Worm (Caenorhabditis elegans): ENCODE results near the gene C31H2.3.
A peak's percentile ranks its signal among the peaks of the same experiment; 100 is the strongest.

C31H2.3 gene

ce11 chrX:5116180-5116579 is 38.0 kb downstream of the C31H2.3 start:
- no peak for TF ChIP-seq sma-9 (GFP tag; optimal IDR thresholded peaks at IDR 0.05)
- TF ChIP-seq sma-9 (tag; optimal IDR thresholded peaks at IDR 0.05) = no peak
- TF ChIP-seq nhr-129 (tag; optimal IDR thresholded peaks at IDR 0.05) = no peak
- no peak for TF ChIP-seq unc-39 (tag; optimal IDR thresholded peaks at IDR 0.05)
- no peak for TF ChIP-seq peb-1 (tag; optimal IDR thresholded peaks at IDR 0.05)
- no peak for TF ChIP-seq nhr-25 (tag; optimal IDR thresholded peaks at IDR 0.05)
- no peak for TF ChIP-seq ama-1 (optimal IDR thresholded peaks at IDR 0.05)
- no peak for TF ChIP-seq ztf-11 (tag; optimal IDR thresholded peaks at IDR 0.05)
- no peak for TF ChIP-seq nhr-12 (tag; optimal IDR thresholded peaks at IDR 0.05)
- no peak for TF ChIP-seq sma-3 (GFP tag; optimal IDR thresholded peaks at IDR 0.05)
- TF ChIP-seq nhr-77 (tag; optimal IDR thresholded peaks at IDR 0.05) = no peak
- no peak for TF ChIP-seq egl-27 (tag; optimal IDR thresholded peaks at IDR 0.05)
- no peak for TF ChIP-seq lsy-2 (tag; optimal IDR thresholded peaks at IDR 0.05)
- TF ChIP-seq ZK546.5 (tag; optimal IDR thresholded peaks at IDR 0.05) = no peak
- no peak for TF ChIP-seq fos-1 (tag; optimal IDR thresholded peaks at IDR 0.05)
- TF ChIP-seq lin-11 (tag; optimal IDR thresholded peaks at IDR 0.05) = no peak
- no peak for TF ChIP-seq blmp-1 (tag; optimal IDR thresholded peaks at IDR 0.05; ENCODE audit: insufficient read depth)
- TF ChIP-seq F13H6.1 (tag; optimal IDR thresholded peaks at IDR 0.05) = no peak
- no peak for TF ChIP-seq unc-62 (GFP tag; optimal IDR thresholded peaks at IDR 0.05)

ce11 chrX:5115511-5115910 is 38.7 kb downstream of the C31H2.3 start:
- TF ChIP-seq mdl-1 (tag; optimal IDR thresholded peaks at IDR 0.05) = peak in 1 of 2 experiments; percentile 25
- no peak for TF ChIP-seq ceh-82 (tag; optimal IDR thresholded peaks at IDR 0.05)

DNA sequence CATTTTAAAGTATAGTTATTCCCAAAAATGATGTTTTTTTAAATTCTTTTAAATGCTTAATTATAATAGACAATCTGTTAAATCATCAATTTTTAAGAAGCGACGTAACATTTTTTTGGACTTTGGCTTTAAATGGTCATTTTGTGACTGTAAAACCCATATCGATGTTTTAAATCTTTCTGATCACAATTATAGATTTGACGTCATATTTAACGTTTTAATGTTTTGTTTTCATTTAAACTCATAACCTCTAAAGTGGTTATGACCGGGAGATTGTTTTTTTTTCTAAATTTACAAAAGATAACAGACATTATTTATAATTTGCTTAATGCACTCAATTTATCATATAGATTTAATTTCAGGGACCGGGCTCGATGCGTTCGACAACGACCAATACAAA is 42.3 kb downstream of the C31H2.3 start:
- TF ChIP-seq sma-9 (GFP tag; optimal IDR thresholded peaks at IDR 0.05) = no peak
- TF ChIP-seq sma-9 (tag; optimal IDR thresholded peaks at IDR 0.05) = no peak
- TF ChIP-seq elt-1 (tag; optimal IDR thresholded peaks at IDR 0.05) = no peak
- no peak for TF ChIP-seq ZK546.5 (tag; optimal IDR thresholded peaks at IDR 0.05)
- TF ChIP-seq ceh-82 (tag; optimal IDR thresholded peaks at IDR 0.05) = no peak
- TF ChIP-seq crh-2 (tag; optimal IDR thresholded peaks at IDR 0.05) = no peak
- no peak for TF ChIP-seq mdl-1 (tag; optimal IDR thresholded peaks at IDR 0.05)

DNA sequence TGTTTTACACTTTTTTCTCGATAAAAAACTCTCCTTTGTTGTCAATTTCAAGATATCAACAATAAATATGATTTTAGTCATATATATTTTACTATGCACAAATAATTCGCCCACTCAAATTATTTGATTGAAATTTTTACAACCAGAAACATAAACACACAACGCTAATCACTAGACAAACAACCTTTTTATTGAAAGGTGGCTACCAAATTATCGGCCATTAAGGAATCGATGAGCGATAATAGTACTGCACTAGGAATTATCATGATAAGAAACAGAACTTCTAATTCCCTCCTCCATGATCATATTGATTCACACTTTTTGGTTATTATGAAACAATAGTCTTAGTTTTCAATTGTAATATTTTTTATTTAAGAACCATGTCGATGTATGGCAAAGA is 45.0 kb downstream of the C31H2.3 start, which contains the start of gene C42D8.1:
C42D8.1 (plus strand) TSS at position 377 of the 400 bp plus-strand sequence.
- TF ChIP-seq ztf-1 (GFP tag; conservative IDR thresholded peaks at IDR 0.05) (no peak), peb-1 (tag; optimal IDR thresholded peaks at IDR 0.05) (no peak), crh-2 (tag; optimal IDR thresholded peaks at IDR 0.05) (peak; percentile 18), mbf-1 (tag; optimal IDR thresholded peaks at IDR 0.05) (no peak), sma-9 (GFP tag; optimal IDR thresholded peaks at IDR 0.05) (peak; percentile 22), sma-9 (tag; optimal IDR thresholded peaks at IDR 0.05) (no peak), fos-1 (tag; optimal IDR thresholded peaks at IDR 0.05) (peak; percentile 83), ZK546.5 (tag; optimal IDR thresholded peaks at IDR 0.05) (no peak)

ce11 chrX:5106942-5107341 is 47.2 kb downstream of the C31H2.3 start, which contains the start of gene C42D8.9:
Gene C42D8.9 (minus strand): TSS chrX:5107042.
- no peak for TF ChIP-seq aly-2 (tag; optimal IDR thresholded peaks at IDR 0.05)
- TF ChIP-seq sem-4 (tag; optimal IDR thresholded peaks at IDR 0.05) = no peak
- TF ChIP-seq snpc-4 (tag; optimal IDR thresholded peaks at IDR 0.05) = no peak
- TF ChIP-seq sma-9 (GFP tag; optimal IDR thresholded peaks at IDR 0.05) = no peak
- no peak for TF ChIP-seq sma-9 (tag; optimal IDR thresholded peaks at IDR 0.05)
- no peak for TF ChIP-seq nhr-12 (tag; optimal IDR thresholded peaks at IDR 0.05)
- no peak for TF ChIP-seq nhr-25 (tag; optimal IDR thresholded peaks at IDR 0.05)
- no peak for TF ChIP-seq elt-1 (tag; optimal IDR thresholded peaks at IDR 0.05)
- no peak for TF ChIP-seq ZK546.5 (tag; optimal IDR thresholded peaks at IDR 0.05)
- TF ChIP-seq ama-1 (optimal IDR thresholded peaks at IDR 0.05) = no peak
- no peak for TF ChIP-seq nhr-77 (tag; optimal IDR thresholded peaks at IDR 0.05)
- no peak for TF ChIP-seq gmeb-1 (tag; optimal IDR thresholded peaks at IDR 0.05)
- no peak for TF ChIP-seq unc-55 (GFP tag; optimal IDR thresholded peaks at IDR 0.05)

DNA sequence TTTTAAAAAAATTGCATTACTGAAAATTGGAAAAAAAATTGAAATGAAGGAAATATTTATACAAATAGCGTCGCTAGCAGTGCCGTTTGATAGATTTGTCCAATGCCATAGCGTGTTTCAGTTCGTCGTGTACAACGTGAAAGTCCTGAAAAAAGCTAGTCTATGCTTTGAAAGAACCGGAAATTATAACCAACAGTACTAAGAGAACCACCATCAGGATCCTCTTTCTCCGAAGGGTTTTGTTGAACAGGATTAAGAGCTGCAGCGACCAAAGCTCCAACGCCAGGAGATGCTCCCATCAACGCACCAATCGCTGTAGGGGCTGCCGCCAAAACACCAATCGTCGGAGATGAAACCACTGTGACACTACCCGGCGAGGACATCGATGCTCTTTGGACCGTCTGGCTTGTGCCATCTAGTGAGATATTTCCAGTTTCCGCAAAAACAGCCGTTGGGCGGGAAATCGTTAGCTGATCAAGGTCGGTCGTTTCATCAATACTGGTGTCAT is 47.9 kb downstream of the C31H2.3 start:
- no peak for TF ChIP-seq ceh-16 (tag; optimal IDR thresholded peaks at IDR 0.05)
- no peak for TF ChIP-seq blmp-1 (tag; optimal IDR thresholded peaks at IDR 0.05; ENCODE audit: insufficient read depth)

Data from whole organism, L2 larva.